Fruit fly (Drosophila melanogaster) whole organism, wandering third instar larva: Measurements from ENCODE around the gene Chpf.

Experiments
- Abd-B ChIP-seq: fragments of >200 bp; optimal IDR thresholded peaks from 2 replicates; lab custom pipeline; 2017; ENCODE audit warnings: missing biosample characterization, missing genetic modification characterization
- CG32264 ChIP-seq: fragments of 200-800 bp; sonication (Bioruptor generic); optimal IDR thresholded peaks from 2 replicates; lab custom pipeline; 2016; ENCODE audit warnings: missing biosample characterization, missing genetic modification characterization
- Dif ChIP-seq: fragments of 200-275, 200-300 bp; sonication (Bioruptor generic); optimal IDR thresholded peaks from 2 replicates; lab custom pipeline; 2018; ENCODE audit warnings: missing biosample characterization, missing genetic modification characterization; ENCODE audit not compliant: partially characterized antibody
- GATAd ChIP-seq: sonication (Bioruptor generic); optimal IDR thresholded peaks from 2 replicates; lab custom pipeline; 2016; ENCODE audit warnings: missing biosample characterization, missing genetic modification characterization
- HLH106 ChIP-seq: fragments of 200-800 bp; optimal IDR thresholded peaks from 3 replicates; lab custom pipeline; 2019; ENCODE audit warnings: missing biosample characterization, mild to moderate bottlenecking, missing genetic modification characterization, moderate library complexity
- Hnf4 ChIP-seq: fragments of 200-800 bp; sonication (Bioruptor generic); optimal IDR thresholded peaks from 2 replicates; lab custom pipeline; 2016; ENCODE audit warnings: missing biosample characterization, mild to moderate bottlenecking, missing genetic modification characterization
- Hr78 ChIP-seq: fragments of >200 bp; optimal IDR thresholded peaks from 2 replicates; lab custom pipeline; 2017; ENCODE audit warnings: missing biosample characterization, missing genetic modification characterization
- Hr83 ChIP-seq: fragments of 200-300 bp; sonication (Bioruptor generic); optimal IDR thresholded peaks from 2 replicates; lab custom pipeline; 2016; ENCODE audit warnings: missing biosample characterization, mild to moderate bottlenecking, missing genetic modification characterization, moderate library complexity; ENCODE audit not compliant: poor library complexity, severe bottlenecking
- Mio ChIP-seq: sonication (Bioruptor generic); optimal IDR thresholded peaks from 2 replicates; lab custom pipeline; 2016; ENCODE audit warnings: missing biosample characterization, missing genetic modification characterization
- Myc ChIP-seq: fragments of >200 bp; optimal IDR thresholded peaks from 2 replicates; lab custom pipeline; 2017
- N ChIP-seq: fragments of >200 bp; optimal IDR thresholded peaks from 2 replicates; lab custom pipeline; 2018; ENCODE audit warnings: missing biosample characterization, missing external identifiers, missing genetic modification characterization
- Rel ChIP-seq, 2 experiments: fragments of 200-800 bp; sonication (Bioruptor generic) in 1 of 2; optimal IDR thresholded peaks; 2 replicates in 1 of 2; 3 replicates in 1 of 2; lab custom pipeline; 2016 to 2019; ENCODE audit warnings: mild to moderate bottlenecking in 2 of 2, missing biosample characterization in 2 of 2, missing genetic modification characterization in 2 of 2, moderate library complexity in 1 of 2
- Sp1 ChIP-seq: fragments of 200-800 bp; sonication (Bioruptor generic); optimal IDR thresholded peaks from 3 replicates; lab custom pipeline; 2019; ENCODE audit warnings: missing biosample characterization, mild to moderate bottlenecking, missing genetic modification characterization, moderate library complexity
- Vsx2 ChIP-seq: fragments of 200-300, 225-300 bp; sonication (Bioruptor generic); optimal IDR thresholded peaks from 2 replicates; lab custom pipeline; 2018; ENCODE audit warnings: missing biosample characterization, missing genetic modification characterization; ENCODE audit not compliant: partially characterized antibody
- br ChIP-seq: fragments of 200-800 bp; sonication (Bioruptor generic); optimal IDR thresholded peaks from 2 replicates; lab custom pipeline; 2016; ENCODE audit warnings: missing biosample characterization, missing genetic modification characterization
- dl ChIP-seq, 2 experiments: fragments of 175-275, 200-275 bp in 1 of 2; fragments of 200-275 bp in 1 of 2; sonication (Bioruptor generic); optimal IDR thresholded peaks; lab custom pipeline; 2018; ENCODE audit warnings: mild to moderate bottlenecking in 2 of 2, missing biosample characterization in 2 of 2, missing genetic modification characterization in 2 of 2, moderate library complexity in 2 of 2; ENCODE audit not compliant: partially characterized antibody in 2 of 2, insufficient read depth in 1 of 2
- ey ChIP-seq: fragments of 200-800 bp; sonication (Bioruptor generic); optimal IDR thresholded peaks from 2 replicates; lab custom pipeline; 2016; ENCODE audit warnings: missing biosample characterization, missing genetic modification characterization
- foxo ChIP-seq, 2 experiments: fragments of 200-800 bp; sonication (Bioruptor generic); optimal IDR thresholded peaks; 2 replicates in 1 of 2; 3 replicates in 1 of 2; lab custom pipeline; 2016 to 2017; ENCODE audit warnings: missing biosample characterization in 2 of 2, missing genetic modification characterization in 2 of 2
- fru ChIP-seq: fragments of 200-800 bp; sonication (Bioruptor generic); optimal IDR thresholded peaks from 3 replicates; lab custom pipeline; 2016; ENCODE audit warnings: missing biosample characterization, mild to moderate bottlenecking, missing genetic modification characterization
- h ChIP-seq: fragments of 200-800 bp; sonication (Bioruptor generic); optimal IDR thresholded peaks from 3 replicates; lab custom pipeline; 2016; ENCODE audit warnings: missing biosample characterization, mild to moderate bottlenecking, missing genetic modification characterization
- jim ChIP-seq: fragments of 175-275, 200-325 bp; sonication (Bioruptor generic); optimal IDR thresholded peaks from 2 replicates; lab custom pipeline; 2016; ENCODE audit warnings: missing biosample characterization, mild to moderate bottlenecking, missing genetic modification characterization
- lola ChIP-seq: fragments of >200 bp; optimal IDR thresholded peaks from 2 replicates; lab custom pipeline; 2017; ENCODE audit warnings: missing biosample characterization, missing genetic modification characterization
- psq ChIP-seq: fragments of 200-800 bp; sonication (Bioruptor generic); optimal IDR thresholded peaks from 3 replicates; lab custom pipeline; 2017; ENCODE audit warnings: missing biosample characterization, mild to moderate bottlenecking, missing genetic modification characterization, moderate library complexity
- sv ChIP-seq: fragments of 200-800 bp; sonication (Bioruptor generic); optimal IDR thresholded peaks from 3 replicates; lab custom pipeline; 2016; ENCODE audit warnings: missing biosample characterization, missing genetic modification characterization
- woc ChIP-seq: sonication (Bioruptor generic); optimal IDR thresholded peaks from 2 replicates; lab custom pipeline; 2016; ENCODE audit warnings: missing biosample characterization, mild to moderate bottlenecking, missing genetic modification characterization

Chpf gene

dm6 chrX:13091859-13092258 lies 20.4 kb downstream of the Chpf start:
- no peak for TF ChIP-seq Dif (GFP tag; lab: Kevin White, UChicago)
- no peak for TF ChIP-seq Rel (GFP tag; optimal IDR thresholded peaks at IDR 0.05; lab: Kevin White, UChicago)
- TF ChIP-seq Rel (tag; optimal IDR thresholded peaks at IDR 0.05; lab: Kevin White, UChicago): no peak
- no peak for TF ChIP-seq Abd-B (GFP tag; lab: Kevin White, UChicago)

dm6 chrX:13090656-13091261 lies 21.5 kb downstream of the Chpf start, which contains the start of gene lic:
Gene lic (plus strand): TSS chrX:13091145.
- TF ChIP-seq woc (no peak), h (no peak), Hr83 (GFP tag; lab: Kevin White, UChicago) (peak; percentile 43), psq (GFP tag; lab: Kevin White, UChicago) (peak; percentile 46)

- TF ChIP-seq Rel (GFP tag; optimal IDR thresholded peaks at IDR 0.05; lab: Kevin White, UChicago) (no peak), Rel (tag; optimal IDR thresholded peaks at IDR 0.05; lab: Kevin White, UChicago) (peak; percentile 23), fru (GFP tag; lab: Kevin White, UChicago) (peak; percentile 34), br (GFP tag; lab: Kevin White, UChicago) (no peak), ey (GFP tag; lab: Kevin White, UChicago) (peak; percentile 14), Hr83 (GFP tag; lab: Kevin White, UChicago) (peak; percentile 24), lola (GFP tag; lab: Kevin White, UChicago) (peak; percentile 19), Myc (lab: Kevin White, UChicago) (no peak), Vsx2 (GFP tag; lab: Kevin White, UChicago) (no peak), dl (GFP tag; optimal IDR thresholded peaks at IDR 0.05; lab: Kevin White, UChicago; ENCODE audit: insufficient read depth in 1 of 2, partially characterized antibody in 2 of 2) (no peak), h (no peak)
Measured at dm6 chrX:13089920-13090655, 22.2 kb downstream of the Chpf start, which contains the start of gene hep. Gene hep (minus strand): TSS chrX:13090434.

dm6 chrX:13089375-13089774 lies 22.9 kb downstream of the Chpf start:
- no peak for TF ChIP-seq foxo (GFP tag; optimal IDR thresholded peaks at IDR 0.05; lab: Kevin White, UChicago)
- TF ChIP-seq Hr78 (GFP tag; lab: Kevin White, UChicago): no peak
- TF ChIP-seq Sp1 (GFP tag; lab: Kevin White, UChicago): no peak
- TF ChIP-seq jim (GFP tag; lab: Kevin White, UChicago): no peak
- TF ChIP-seq lola (GFP tag; lab: Kevin White, UChicago): no peak
- no peak for TF ChIP-seq Mio

- TF ChIP-seq fru (GFP tag; lab: Kevin White, UChicago) (no peak), N (GFP tag; lab: Kevin White, UChicago) (no peak), Hnf4 (GFP tag; lab: Kevin White, UChicago) (no peak), Rel (GFP tag; optimal IDR thresholded peaks at IDR 0.05; lab: Kevin White, UChicago) (no peak), Rel (tag; optimal IDR thresholded peaks at IDR 0.05; lab: Kevin White, UChicago) (no peak), CG32264 (GFP tag; lab: Kevin White, UChicago) (no peak), HLH106 (tag; lab: Kevin White, UChicago) (no peak), GATAd (GFP tag; lab: Kevin White, UChicago) (no peak), foxo (GFP tag; optimal IDR thresholded peaks at IDR 0.05; lab: Kevin White, UChicago) (peak in 1 of 2 experiments; percentile 0), sv (GFP tag; lab: Kevin White, UChicago) (peak; percentile 18)
Measured at dm6 chrX:13088025-13088805, 24.0 kb downstream of the Chpf start.
